Worm (Caenorhabditis elegans): ENCODE results near the gene srsx-9.

DNA sequence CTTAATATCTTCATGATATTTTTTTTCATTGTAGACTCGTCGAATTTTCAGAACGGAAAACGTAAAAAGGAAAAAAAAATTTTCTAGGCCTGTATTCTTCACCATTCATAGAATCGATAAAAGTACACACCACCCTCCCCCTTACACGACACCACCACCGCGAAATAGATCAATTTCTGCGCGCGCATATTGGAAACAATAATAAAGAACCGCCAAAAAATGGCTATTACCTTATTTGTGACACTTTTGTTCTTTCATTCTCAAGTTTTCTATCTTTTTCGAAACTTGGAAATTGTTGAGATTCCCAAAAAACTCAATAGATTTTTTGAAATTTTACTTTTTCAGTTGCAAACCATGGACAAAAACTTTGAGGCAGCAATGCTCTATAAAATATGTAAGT, 2.3 kb upstream of the srsx-9 start, which contains the start of gene F26G5.1:
- TF ChIP-seq dao-5 (tag; optimal IDR thresholded peaks at IDR 0.05) (no peak), W03F9.2 (tag; optimal IDR thresholded peaks at IDR 0.05) (no peak)

All from whole organism, L4/young adult.